Fruit fly (Drosophila melanogaster) whole organism, embryonic: ENCODE measurements around the gene CG6656.

Experiments used
- Atf6 ChIP-seq: fragments of 200-800 bp; sonication (Bioruptor generic); IDR thresholded peaks from 2 replicates; pipeline ENCODE4 v1.3.6; 2022; ENCODE audit warnings: missing biosample characterization, missing genetic modification characterization
- CG1024 ChIP-seq: fragments of 200-800 bp; sonication (Bioruptor generic); IDR thresholded peaks from 2 replicates; pipeline ENCODE4 v1.3.6; 2022; ENCODE audit warnings: missing biosample characterization, missing genetic modification characterization
- CG10267 ChIP-seq: fragments of 200-800 bp; sonication (Bioruptor generic); optimal IDR thresholded peaks from 2 replicates; lab custom pipeline; 2018; ENCODE audit warnings: missing biosample characterization, mild to moderate bottlenecking, missing genetic modification characterization, moderate library complexity
- CG10959 ChIP-seq: fragments of 200-800 bp; sonication (Bioruptor generic); IDR thresholded peaks from 2 replicates; pipeline ENCODE4 v1.3.6; 2022; ENCODE audit warnings: missing biosample characterization, missing genetic modification characterization
- CG12391 ChIP-seq: fragments of 200-800 bp; sonication (Bioruptor generic); optimal IDR thresholded peaks from 3 replicates; lab custom pipeline; 2018; ENCODE audit warnings: missing biosample characterization, mild to moderate bottlenecking, missing genetic modification characterization, moderate library complexity
- CG17912 ChIP-seq: fragments of 200-800 bp; sonication (Bioruptor generic); optimal IDR thresholded peaks from 2 replicates; lab custom pipeline; 2018; ENCODE audit warnings: missing biosample characterization, mild to moderate bottlenecking, missing genetic modification characterization
- CG1792 ChIP-seq: fragments of 200-800 bp; sonication (Bioruptor generic); optimal IDR thresholded peaks from 2 replicates; lab custom pipeline; 2016; ENCODE audit warnings: missing biosample characterization, missing genetic modification characterization
- CG2116 ChIP-seq: fragments of 200-800 bp; sonication (Bioruptor generic); optimal IDR thresholded peaks from 3 replicates; lab custom pipeline; 2018; ENCODE audit warnings: missing biosample characterization, mild to moderate bottlenecking, missing genetic modification characterization
- CG2712 ChIP-seq: fragments of 200-800 bp; optimal IDR thresholded peaks from 3 replicates; lab custom pipeline; 2019; ENCODE audit warnings: missing biosample characterization, mild to moderate bottlenecking, missing genetic modification characterization, moderate library complexity
- CG32532 ChIP-seq: fragments of 200-800 bp; sonication (Bioruptor generic); IDR thresholded peaks from 2 replicates; pipeline ENCODE4 v1.3.6; 2022; ENCODE audit warnings: missing biosample characterization, missing genetic modification characterization
- CG3281 ChIP-seq: fragments of 200-800 bp; sonication (Bioruptor generic); optimal IDR thresholded peaks from 3 replicates; lab custom pipeline; 2017; ENCODE audit warnings: missing biosample characterization, mild to moderate bottlenecking, missing genetic modification characterization
- CG3726 ChIP-seq: fragments of 200-800 bp; sonication (Bioruptor generic); IDR thresholded peaks from 3 replicates; pipeline ENCODE4, ENCODE4 v1.3.6; 2022; ENCODE audit warnings: missing biosample characterization, missing genetic modification characterization
- CG3995 ChIP-seq: fragments of 200-800 bp; sonication (Bioruptor generic); optimal IDR thresholded peaks from 3 replicates; lab custom pipeline; 2016; ENCODE audit warnings: missing biosample characterization, missing genetic modification characterization
- CG42726 ChIP-seq: fragments of 200-800 bp; sonication (Bioruptor generic); IDR thresholded peaks from 2 replicates; pipeline ENCODE4 v1.3.6; 2022; ENCODE audit warnings: missing biosample characterization, missing genetic modification characterization; ENCODE audit not compliant: partially characterized antibody
- CG6813 ChIP-seq: fragments of 200-800 bp; sonication (Bioruptor generic); optimal IDR thresholded peaks from 2 replicates; lab custom pipeline; 2017; ENCODE audit warnings: missing biosample characterization, missing genetic modification characterization, mild to moderate bottlenecking, moderate library complexity, missing genetic modification reagents
- CG9215 ChIP-seq: fragments of 200-800 bp; sonication (Bioruptor generic); IDR thresholded peaks from 2 replicates; pipeline ENCODE4 v1.3.6; 2022; ENCODE audit warnings: missing biosample characterization, missing genetic modification characterization
- CHES-1-like ChIP-seq: fragments of 200-800 bp; sonication (Bioruptor generic); optimal IDR thresholded peaks from 2 replicates; lab custom pipeline; 2016; ENCODE audit warnings: missing biosample characterization, missing genetic modification characterization
- CkIIα-i1 ChIP-seq: fragments of 200-800 bp; sonication (Bioruptor generic); IDR thresholded peaks from 2 replicates; pipeline ENCODE4 v1.3.6; 2022; ENCODE audit warnings: missing biosample characterization, missing genetic modification characterization
- Deaf1 ChIP-seq: fragments of 200-800 bp; optimal IDR thresholded peaks from 3 replicates; lab custom pipeline; 2019; ENCODE audit warnings: missing biosample characterization, mild to moderate bottlenecking, missing genetic modification characterization, moderate library complexity
- Dref ChIP-seq: fragments of 200-800 bp; sonication (Bioruptor generic); IDR thresholded peaks from 2 replicates; pipeline ENCODE4 v1.3.6; 2022; ENCODE audit warnings: missing biosample characterization, missing genetic modification characterization
- E2f2 ChIP-seq: fragments of 200-800 bp; sonication (Bioruptor generic); IDR thresholded peaks from 2 replicates; pipeline ENCODE4 v1.3.6; 2022; ENCODE audit warnings: missing biosample characterization, missing genetic modification characterization
- HLH4C ChIP-seq: fragments of 200-800 bp; sonication (Bioruptor generic); IDR thresholded peaks from 3 replicates; pipeline ENCODE4 v1.3.6; 2022; ENCODE audit warnings: missing biosample characterization, missing genetic modification characterization; ENCODE audit not compliant: partially characterized antibody
- MBD-R2 ChIP-seq: fragments of 200-800 bp; sonication (Bioruptor generic); IDR thresholded peaks from 2 replicates; pipeline ENCODE4 v1.3.6; 2022; ENCODE audit warnings: missing biosample characterization, missing genetic modification characterization
- MESR4 ChIP-seq: fragments of 200-800 bp; sonication (Bioruptor generic); optimal IDR thresholded peaks from 2 replicates; lab custom pipeline; 2018; ENCODE audit warnings: missing biosample characterization, mild to moderate bottlenecking, missing genetic modification characterization, moderate library complexity
- NFAT ChIP-seq: fragments of 200-800 bp; sonication (Bioruptor generic); IDR thresholded peaks from 2 replicates; pipeline ENCODE4 v1.3.6; 2022; ENCODE audit warnings: missing biosample characterization, missing genetic modification characterization
- Oaz ChIP-seq: fragments of 200-800 bp; sonication (Bioruptor generic); IDR thresholded peaks from 2 replicates; pipeline ENCODE4 v1.3.6; 2022; ENCODE audit warnings: missing biosample characterization, missing genetic modification characterization
- PHDP ChIP-seq: fragments of 200-800 bp; sonication (Bioruptor generic); optimal IDR thresholded peaks from 3 replicates; lab custom pipeline; 2018; ENCODE audit warnings: missing biosample characterization, mild to moderate bottlenecking, missing genetic modification characterization, moderate library complexity
- Tbp ChIP-seq: fragments of >200 bp; optimal IDR thresholded peaks from 2 replicates; lab custom pipeline; 2018; ENCODE audit warnings: missing biosample characterization, missing genetic modification characterization
- ash1 ChIP-seq: fragments of 200-800 bp; sonication (Bioruptor generic); optimal IDR thresholded peaks from 2 replicates; lab custom pipeline; 2018; ENCODE audit warnings: missing biosample characterization, mild to moderate bottlenecking, missing genetic modification characterization
- ato ChIP-seq: fragments of 200-800 bp; sonication (Bioruptor generic); IDR thresholded peaks from 2 replicates; pipeline ENCODE4 v1.3.6; 2022; ENCODE audit warnings: missing biosample characterization, missing genetic modification characterization; ENCODE audit not compliant: partially characterized antibody
- bbx ChIP-seq: fragments of 200-800 bp; sonication (Bioruptor generic); IDR thresholded peaks from 2 replicates; pipeline ENCODE4 v1.3.6; 2022; ENCODE audit warnings: missing biosample characterization, missing genetic modification characterization; ENCODE audit not compliant: partially characterized antibody
- cg ChIP-seq: fragments of 200-800 bp; sonication (Bioruptor generic); optimal IDR thresholded peaks from 3 replicates; lab custom pipeline; 2019; ENCODE audit warnings: missing biosample characterization, mild to moderate bottlenecking, missing genetic modification characterization, moderate library complexity
- ci ChIP-seq: fragments of 200-800 bp; sonication (Bioruptor generic); IDR thresholded peaks from 3 replicates; pipeline ENCODE4 v1.3.6; 2022; ENCODE audit warnings: missing biosample characterization, missing genetic modification characterization
- crp ChIP-seq, 2 experiments: fragments of 200-800 bp; sonication (Bioruptor generic); optimal IDR thresholded peaks; 2 replicates in 1 of 2; 3 replicates in 1 of 2; lab custom pipeline; 2017; ENCODE audit warnings: missing biosample characterization in 2 of 2, missing genetic modification characterization in 2 of 2, mild to moderate bottlenecking in 1 of 2, moderate library complexity in 1 of 2
- dati ChIP-seq: fragments of 200-800 bp; sonication (Bioruptor generic); IDR thresholded peaks from 2 replicates; pipeline ENCODE4 v1.3.6; 2022; ENCODE audit warnings: missing biosample characterization, missing genetic modification characterization
- dysf ChIP-seq: fragments of 200-800 bp; sonication (Bioruptor generic); IDR thresholded peaks from 3 replicates; pipeline ENCODE4 v1.3.6; 2022; ENCODE audit warnings: missing biosample characterization, missing genetic modification characterization
- eve ChIP-seq, 2 experiments: fragments of >200 bp; optimal IDR thresholded peaks; 2 replicates each; lab custom pipeline; 2017; ENCODE audit warnings: missing biosample characterization in 2 of 2, missing genetic modification characterization in 2 of 2
- exex ChIP-seq: fragments of 200-800 bp; sonication (Bioruptor generic); optimal IDR thresholded peaks from 4 replicates; lab custom pipeline; 2018; ENCODE audit warnings: missing biosample characterization, mild to moderate bottlenecking, missing genetic modification characterization, moderate library complexity
- gsb-n ChIP-seq: fragments of 200-800 bp; sonication (Bioruptor generic); optimal IDR thresholded peaks from 3 replicates; lab custom pipeline; 2018; ENCODE audit warnings: missing biosample characterization, mild to moderate bottlenecking, missing genetic modification characterization
- h ChIP-seq: fragments of >200 bp; optimal IDR thresholded peaks from 2 replicates; lab custom pipeline; 2017
- hb ChIP-seq: fragments of 200-800 bp; sonication (Bioruptor generic); IDR thresholded peaks from 3 replicates; pipeline ENCODE4 v1.3.6; 2022; ENCODE audit warnings: missing biosample characterization, missing genetic modification characterization; ENCODE audit not compliant: partially characterized antibody
- jigr1 ChIP-seq: fragments of 200-800 bp; sonication (Bioruptor generic); IDR thresholded peaks from 3 replicates; pipeline ENCODE4 v1.3.6; 2022; ENCODE audit warnings: missing biosample characterization, missing genetic modification characterization
- jing ChIP-seq: fragments of 200-800 bp; sonication (Bioruptor generic); optimal IDR thresholded peaks from 2 replicates; lab custom pipeline; 2018; ENCODE audit warnings: missing biosample characterization, mild to moderate bottlenecking, missing genetic modification characterization
- phol ChIP-seq: fragments of 200-800 bp; sonication (Bioruptor generic); optimal IDR thresholded peaks from 3 replicates; lab custom pipeline; 2018; ENCODE audit warnings: missing biosample characterization, mild to moderate bottlenecking, missing genetic modification characterization, moderate library complexity
- pros ChIP-seq: fragments of 200-800 bp; sonication (Bioruptor generic); optimal IDR thresholded peaks from 3 replicates; lab custom pipeline; 2019; ENCODE audit warnings: missing biosample characterization, mild to moderate bottlenecking, missing genetic modification characterization, moderate library complexity
- sna ChIP-seq: fragments of 200-800 bp; sonication (Bioruptor generic); IDR thresholded peaks from 2 replicates; pipeline ENCODE4 v1.3.6; 2022; ENCODE audit warnings: missing biosample characterization, missing genetic modification characterization; ENCODE audit not compliant: partially characterized antibody
- stwl ChIP-seq: fragments of 200-800 bp; sonication (Bioruptor generic); optimal IDR thresholded peaks from 3 replicates; lab custom pipeline; 2018; ENCODE audit warnings: missing biosample characterization, mild to moderate bottlenecking, missing genetic modification characterization, moderate library complexity
- tll ChIP-seq, 2 experiments: fragments of 200-800 bp in 1 of 2; fragments of >200 bp in 1 of 2; sonication (Bioruptor generic) in 1 of 2; optimal IDR thresholded peaks; 2 replicates each; lab custom pipeline; 2017 to 2019; ENCODE audit warnings: missing biosample characterization in 2 of 2, missing genetic modification characterization in 2 of 2, mild to moderate bottlenecking in 1 of 2, moderate library complexity in 1 of 2
- trh ChIP-seq: fragments of 200-800 bp; sonication (Bioruptor generic); optimal IDR thresholded peaks from 2 replicates; lab custom pipeline; 2016; ENCODE audit warnings: missing biosample characterization, missing genetic modification characterization
- ttk ChIP-seq: fragments of 200-800 bp; sonication (Bioruptor generic); IDR thresholded peaks from 2 replicates; pipeline ENCODE4 v2.1.2; 2022; ENCODE audit warnings: missing biosample characterization, missing genetic modification characterization

The CG6656 gene

DNA sequence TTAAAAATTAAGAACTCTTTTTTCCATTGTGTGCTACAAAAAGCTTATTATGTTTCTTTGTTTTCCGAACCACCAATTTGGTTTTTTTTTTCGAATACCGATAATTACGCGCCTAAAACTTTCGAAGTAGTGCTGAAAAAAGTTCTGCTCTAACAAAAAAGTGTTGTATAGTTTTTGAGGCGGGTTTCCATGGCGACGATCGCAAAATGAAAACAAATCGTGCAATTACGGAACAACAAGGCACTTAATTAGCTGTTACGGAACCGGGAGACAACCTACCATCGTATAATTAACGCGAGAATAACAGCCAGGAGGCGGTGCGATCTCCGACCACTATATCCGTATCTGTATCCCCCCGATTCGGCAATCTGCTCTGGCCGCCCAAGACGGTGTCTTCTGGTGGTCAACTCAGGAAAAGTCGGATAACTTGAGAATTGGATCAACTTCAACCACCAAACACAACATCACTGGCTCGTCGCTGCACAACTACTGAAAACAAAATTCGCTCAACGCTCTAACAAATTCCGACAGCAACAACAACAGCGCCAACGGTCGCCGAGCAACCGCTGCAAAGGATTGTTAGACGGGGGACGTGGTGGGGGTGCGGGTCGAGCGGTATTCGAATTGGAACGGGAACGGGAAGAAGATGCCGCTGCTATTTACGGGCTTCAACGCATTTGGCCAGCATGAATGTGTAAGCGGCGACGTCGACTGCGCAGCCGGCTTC, 11.9 kb downstream of the CG6656 start, which contains the start of the genes CG6678 and dnd (continued):
- TF ChIP-seq phol (no peak), CkIIα-i1 (GFP tag; lab: Robert Waterston, UW) (no peak), CG3995 (GFP tag; lab: Kevin White, UChicago) (no peak), CG6813 (GFP tag; lab: Kevin White, UChicago) (no peak), CG3281 (GFP tag; lab: Kevin White, UChicago) (no peak), eve (GFP tag; optimal IDR thresholded peaks at IDR 0.05; lab: Kevin White, UChicago) (no peak), CG32532 (GFP tag; lab: Robert Waterston, UW) (no peak), sna (GFP tag; lab: Robert Waterston, UW) (no peak), ato (no peak), MESR4 (GFP tag; lab: Kevin White, UChicago) (no peak), CG42726 (no peak), pros (no peak), dati (GFP tag; lab: Robert Waterston, UW) (no peak), E2f2 (GFP tag; lab: Robert Waterston, UW) (peak; percentile 90), CG1792 (GFP tag; lab: Kevin White, UChicago) (no peak), CG1024 (GFP tag; lab: Robert Waterston, UW) (no peak), CG12391 (no peak), ash1 (GFP tag; lab: Kevin White, UChicago) (no peak), CG10267 (tag; lab: Kevin White, UChicago) (peak; percentile 68), jigr1 (GFP tag; lab: Robert Waterston, UW) (no peak), gsb-n (tag; lab: Kevin White, UChicago) (no peak), CG2116 (GFP tag; lab: Kevin White, UChicago) (peak; percentile 88), ci (no peak; the same call in 2 of the 3 replicates), HLH4C (GFP tag; lab: Robert Waterston, UW) (no peak), h (lab: Kevin White, UChicago) (no peak), bbx (GFP tag; lab: Robert Waterston, UW) (0 out of 2 replicates have a peak, but pooled peaks have one; percentile 21), stwl (tag; lab: Kevin White, UChicago) (peak; percentile 36), trh (GFP tag; lab: Kevin White, UChicago) (no peak), hb (GFP tag; lab: Robert Waterston, UW) (no peak), dysf (no peak), crp (GFP tag; optimal IDR thresholded peaks at IDR 0.05; lab: Kevin White, UChicago) (peak in 1 of 2 experiments; percentile 28), CG9215 (GFP tag; lab: Robert Waterston, UW) (no peak), CG17912 (GFP tag; lab: Kevin White, UChicago) (no peak), Dref (GFP tag; lab: Robert Waterston, UW) (peak; percentile 60), exex (tag; lab: Kevin White, UChicago) (peak; percentile 56), MBD-R2 (peak; percentile 35), CG2712 (no peak), Tbp (no peak), CHES-1-like (no peak), PHDP (tag; lab: Kevin White, UChicago) (no peak), NFAT (peak; percentile 59; the same call in 1 of the 2 replicates), jing (GFP tag; lab: Kevin White, UChicago) (no peak), CG10959 (no peak), ttk (GFP tag; lab: Robert Waterston, UW) (no peak), cg (no peak), CG3726 (GFP tag; lab: Robert Waterston, UW) (no peak), Oaz (GFP tag; lab: Robert Waterston, UW) (no peak), Deaf1 (tag; lab: Kevin White, UChicago) (no peak), Atf6 (GFP tag; lab: Robert Waterston, UW) (no peak), tll (GFP tag; optimal IDR thresholded peaks at IDR 0.05; lab: Kevin White, UChicago) (no peak)
